Fruit fly (Drosophila melanogaster): ENCODE results near the gene Fum1.

Gene Fum1

DNA sequence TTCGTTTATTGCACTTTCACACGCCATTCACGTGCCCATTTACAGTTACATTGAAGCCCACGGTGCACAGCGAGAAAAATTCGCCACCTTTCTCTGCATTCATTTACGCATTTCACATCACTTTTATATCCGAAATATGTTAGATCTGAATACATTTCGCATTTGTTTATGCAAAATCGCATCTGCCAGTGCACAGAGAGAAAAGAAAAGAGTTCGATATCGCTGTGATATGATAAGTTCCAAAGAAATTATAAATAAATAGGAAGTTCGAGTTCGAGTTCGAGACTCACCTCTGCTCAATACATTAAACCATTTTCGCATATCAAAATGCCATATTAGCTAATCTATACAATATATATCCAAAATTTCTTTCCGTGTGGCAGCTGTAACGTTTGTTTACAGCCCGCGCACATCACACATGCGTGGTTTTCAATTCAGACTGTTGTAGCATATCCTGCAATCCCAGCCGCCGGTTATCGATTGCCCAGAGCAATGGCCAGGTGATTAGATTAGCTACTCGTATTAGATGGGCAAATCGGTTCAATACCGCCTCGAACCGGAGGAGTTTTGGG, 22.1 kb upstream of the Fum1 start (continued):
- TF ChIP-seq CG6276 (GFP tag; optimal IDR thresholded peaks at IDR 0.05) (peak; percentile 92), Eip75B (GFP tag; optimal IDR thresholded peaks at IDR 0.05) (peak; percentile 91), lz (GFP tag; optimal IDR thresholded peaks at IDR 0.05) (peak; percentile 93), CG8319 (GFP tag; optimal IDR thresholded peaks at IDR 0.05) (peak; percentile 89), OdsH (GFP tag; optimal IDR thresholded peaks at IDR 0.05) (peak; percentile 93), svp (GFP tag) (peak; percentile 96), CG6854 (GFP tag; optimal IDR thresholded peaks at IDR 0.05) (peak; percentile 68), CG6808 (GFP tag; optimal IDR thresholded peaks at IDR 0.05) (peak; percentile 87), CG11902 (GFP tag; optimal IDR thresholded peaks at IDR 0.05) (peak; percentile 88), esn (GFP tag; optimal IDR thresholded peaks at IDR 0.05) (peak; percentile 95), Hr38 (GFP tag; optimal IDR thresholded peaks at IDR 0.05) (no peak), vri (GFP tag; optimal IDR thresholded peaks at IDR 0.05) (peak; percentile 80), CG15336 (GFP tag; IDR thresholded peaks at IDR 0.05) (peak; percentile 92), CG7368 (GFP tag; optimal IDR thresholded peaks at IDR 0.05) (peak; percentile 85), fd59A (GFP tag; optimal IDR thresholded peaks at IDR 0.05) (peak; percentile 80), Blimp-1 (GFP tag; optimal IDR thresholded peaks at IDR 0.05) (peak; percentile 86)

DNA sequence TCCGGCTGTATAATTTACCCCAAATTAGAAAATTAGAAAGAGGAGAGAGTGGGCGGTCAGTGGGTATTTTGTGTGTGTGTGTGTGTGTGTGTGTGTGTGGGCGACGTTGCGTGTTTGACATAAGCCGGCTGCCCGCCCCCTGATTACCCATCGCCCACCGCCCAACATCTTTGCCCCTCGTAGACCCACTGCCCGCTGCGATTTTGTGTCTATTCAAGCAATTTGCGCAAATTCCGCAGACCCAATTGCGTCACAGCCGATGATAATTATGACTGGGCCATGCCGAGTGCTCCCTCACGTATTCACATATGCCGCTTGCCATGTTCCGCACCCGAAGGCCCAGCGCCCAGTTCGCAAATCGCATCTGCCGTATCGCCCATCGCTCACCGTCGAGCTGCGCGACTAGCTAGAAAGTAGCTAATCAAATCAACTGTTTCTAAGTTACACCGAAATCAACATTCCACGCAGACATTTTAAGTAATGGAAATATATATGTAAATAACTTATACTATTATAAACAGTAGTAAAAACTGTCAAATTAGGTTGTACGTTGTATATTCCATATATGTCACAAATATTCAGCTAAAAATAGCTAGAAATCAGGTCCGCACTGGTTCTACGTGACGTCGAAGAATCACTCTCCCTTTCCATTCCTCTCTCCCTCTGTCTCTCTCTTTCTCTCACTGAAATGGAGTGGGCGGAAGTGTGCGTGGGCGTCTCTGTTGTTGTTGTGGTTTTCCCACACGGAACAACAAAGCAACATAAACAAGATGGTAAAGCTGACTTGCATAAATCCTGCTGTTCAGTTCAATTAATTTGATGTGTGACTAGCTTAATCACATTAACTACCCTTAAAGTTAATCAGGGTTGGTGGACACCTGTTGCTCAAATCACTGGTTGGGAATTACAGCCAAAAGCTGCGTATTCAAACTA, 21.3 kb upstream of the Fum1 start:
- no peak for TF ChIP-seq CG31627 (GFP tag; optimal IDR thresholded peaks at IDR 0.05)
- TF ChIP-seq fd59A (GFP tag; optimal IDR thresholded peaks at IDR 0.05) = no peak
- no peak for TF ChIP-seq Sox14 (GFP tag; optimal IDR thresholded peaks at IDR 0.05)
- TF ChIP-seq svp (GFP tag) = peak; percentile 66
- peak; percentile 55 for TF ChIP-seq CG6276 (GFP tag; optimal IDR thresholded peaks at IDR 0.05)
- TF ChIP-seq Smox (GFP tag; optimal IDR thresholded peaks at IDR 0.05) = no peak
- peak; percentile 23 for TF ChIP-seq net (GFP tag; optimal IDR thresholded peaks at IDR 0.05)
- TF ChIP-seq CG3032 (tag; optimal IDR thresholded peaks at IDR 0.05) = peak; percentile 44
- TF ChIP-seq CG8632 (GFP tag; optimal IDR thresholded peaks at IDR 0.05) = peak; percentile 39
- TF ChIP-seq Hr4 (GFP tag; optimal IDR thresholded peaks at IDR 0.05) = peak; percentile 48
- TF ChIP-seq CG10631 (GFP tag; optimal IDR thresholded peaks at IDR 0.05) = no peak
- peak; percentile 48 for TF ChIP-seq Sox102F (GFP tag; optimal IDR thresholded peaks at IDR 0.05)
- TF ChIP-seq CG15336 (GFP tag; IDR thresholded peaks at IDR 0.05) = peak; percentile 71
- TF ChIP-seq ss (GFP tag; optimal IDR thresholded peaks at IDR 0.05) = peak; percentile 54 to 59
- TF ChIP-seq dac (GFP tag; optimal IDR thresholded peaks at IDR 0.05) = no peak
- TF ChIP-seq CG34406 (GFP tag; optimal IDR thresholded peaks at IDR 0.05) = no peak
- TF ChIP-seq Eip75B (GFP tag; optimal IDR thresholded peaks at IDR 0.05) = peak; percentile 22
- TF ChIP-seq topi (GFP tag; optimal IDR thresholded peaks at IDR 0.05) = peak; percentile 40
- TF ChIP-seq Blimp-1 (GFP tag; optimal IDR thresholded peaks at IDR 0.05) = peak; percentile 87
- no peak for TF ChIP-seq spab (GFP tag; optimal IDR thresholded peaks at IDR 0.05)
- TF ChIP-seq CG3919 (GFP tag; optimal IDR thresholded peaks at IDR 0.05) = peak; percentile 34
- TF ChIP-seq CG6163 (GFP tag; IDR thresholded peaks at IDR 0.05) = 0 out of 3 replicates have a peak, but pooled peaks have one; percentile 30
- peak; percentile 12 for TF ChIP-seq esn (GFP tag; optimal IDR thresholded peaks at IDR 0.05)
- 0 out of 2 replicates have a peak, but pooled peaks have one; percentile 9 for TF ChIP-seq Gug (GFP tag; IDR thresholded peaks at IDR 0.05)
- TF ChIP-seq CG32006 (GFP tag; optimal IDR thresholded peaks at IDR 0.05) = peak; percentile 38
- peak; percentile 56; the same call in 2 of the 3 replicates for TF ChIP-seq CG8119 (GFP tag; IDR thresholded peaks at IDR 0.05)
- peak; percentile 13 for TF ChIP-seq achi (GFP tag; optimal IDR thresholded peaks at IDR 0.05)
- no peak for TF ChIP-seq Sox15 (GFP tag; optimal IDR thresholded peaks at IDR 0.05)
- peak; percentile 11 for TF ChIP-seq CG6792 (GFP tag; optimal IDR thresholded peaks at IDR 0.05)
- no peak for TF ChIP-seq CG8319 (GFP tag; optimal IDR thresholded peaks at IDR 0.05)
- peak; percentile 78 for TF ChIP-seq Eip78C (GFP tag)
- no peak for TF ChIP-seq salr (GFP tag; optimal IDR thresholded peaks at IDR 0.05)
- TF ChIP-seq CG6854 (GFP tag; optimal IDR thresholded peaks at IDR 0.05) = peak; percentile 46
- TF ChIP-seq fkh (GFP tag; optimal IDR thresholded peaks at IDR 0.05) = no peak
- TF ChIP-seq acj6 (GFP tag; optimal IDR thresholded peaks at IDR 0.05) = peak; percentile 26
- no peak for TF ChIP-seq CG11902 (GFP tag; optimal IDR thresholded peaks at IDR 0.05)
- TF ChIP-seq vri (GFP tag; optimal IDR thresholded peaks at IDR 0.05) = peak; percentile 67
- TF ChIP-seq Ets21C (GFP tag; optimal IDR thresholded peaks at IDR 0.05) = no peak
- TF ChIP-seq CG7368 (GFP tag; optimal IDR thresholded peaks at IDR 0.05) = no peak
- TF ChIP-seq CG11762 (GFP tag; optimal IDR thresholded peaks at IDR 0.05; ENCODE audit: insufficient read depth) = no peak
- TF ChIP-seq pdm3 (GFP tag; optimal IDR thresholded peaks at IDR 0.05) = peak; percentile 34
